Fruit fly (Drosophila melanogaster) whole organism, wandering third instar larva: ENCODE measurements around the gene CG13075.

ENCODE experiments used
- Abd-B ChIP-seq: fragments of >200 bp; optimal IDR thresholded peaks from 2 replicates; lab custom pipeline; 2017; ENCODE audit warnings: missing biosample characterization, missing genetic modification characterization
- CG32264 ChIP-seq: fragments of 200-800 bp; sonication (Bioruptor generic); optimal IDR thresholded peaks from 2 replicates; lab custom pipeline; 2016; ENCODE audit warnings: missing biosample characterization, missing genetic modification characterization
- CG9705 ChIP-seq: fragments of 200-800 bp; sonication (Bioruptor generic); optimal IDR thresholded peaks from 2 replicates; lab custom pipeline; 2018; ENCODE audit warnings: missing biosample characterization, mild to moderate bottlenecking, missing genetic modification characterization
- CrebA ChIP-seq: fragments of 200-800 bp; sonication (Bioruptor generic); optimal IDR thresholded peaks from 2 replicates; lab custom pipeline; 2016; ENCODE audit warnings: missing biosample characterization, mild to moderate bottlenecking, missing genetic modification characterization, borderline replicate concordance
- Dfd ChIP-seq: fragments of >200 bp; optimal IDR thresholded peaks from 2 replicates; lab custom pipeline; 2017; ENCODE audit warnings: missing biosample characterization, missing genetic modification characterization
- Dif ChIP-seq: fragments of 200-275, 200-300 bp; sonication (Bioruptor generic); optimal IDR thresholded peaks from 2 replicates; lab custom pipeline; 2018; ENCODE audit warnings: missing biosample characterization, missing genetic modification characterization; ENCODE audit not compliant: partially characterized antibody
- HLH106 ChIP-seq: fragments of 200-800 bp; optimal IDR thresholded peaks from 3 replicates; lab custom pipeline; 2019; ENCODE audit warnings: missing biosample characterization, mild to moderate bottlenecking, missing genetic modification characterization, moderate library complexity
- Hnf4 ChIP-seq: fragments of 200-800 bp; sonication (Bioruptor generic); optimal IDR thresholded peaks from 2 replicates; lab custom pipeline; 2016; ENCODE audit warnings: missing biosample characterization, mild to moderate bottlenecking, missing genetic modification characterization
- Hr78 ChIP-seq: fragments of >200 bp; optimal IDR thresholded peaks from 2 replicates; lab custom pipeline; 2017; ENCODE audit warnings: missing biosample characterization, missing genetic modification characterization
- Hr83 ChIP-seq: fragments of 200-300 bp; sonication (Bioruptor generic); optimal IDR thresholded peaks from 2 replicates; lab custom pipeline; 2016; ENCODE audit warnings: missing biosample characterization, mild to moderate bottlenecking, missing genetic modification characterization, moderate library complexity; ENCODE audit not compliant: poor library complexity, severe bottlenecking
- Jra ChIP-seq: sonication (Bioruptor generic); optimal IDR thresholded peaks from 2 replicates; lab custom pipeline; 2016; ENCODE audit warnings: missing biosample characterization, missing genetic modification characterization
- Myc ChIP-seq: fragments of >200 bp; optimal IDR thresholded peaks from 2 replicates; lab custom pipeline; 2017
- N ChIP-seq: fragments of >200 bp; optimal IDR thresholded peaks from 2 replicates; lab custom pipeline; 2018; ENCODE audit warnings: missing biosample characterization, missing external identifiers, missing genetic modification characterization
- OdsH ChIP-seq: fragments of 200-800 bp; sonication (Bioruptor generic); optimal IDR thresholded peaks from 2 replicates; lab custom pipeline; 2016; ENCODE audit warnings: missing biosample characterization, mild to moderate bottlenecking, missing genetic modification characterization
- Rel ChIP-seq, 2 experiments: fragments of 200-800 bp; sonication (Bioruptor generic) in 1 of 2; optimal IDR thresholded peaks; 2 replicates in 1 of 2; 3 replicates in 1 of 2; lab custom pipeline; 2016 to 2019; ENCODE audit warnings: mild to moderate bottlenecking in 2 of 2, missing biosample characterization in 2 of 2, missing genetic modification characterization in 2 of 2, moderate library complexity in 1 of 2
- Sp1 ChIP-seq: fragments of 200-800 bp; sonication (Bioruptor generic); optimal IDR thresholded peaks from 3 replicates; lab custom pipeline; 2019; ENCODE audit warnings: missing biosample characterization, mild to moderate bottlenecking, missing genetic modification characterization, moderate library complexity
- Vsx2 ChIP-seq: fragments of 200-300, 225-300 bp; sonication (Bioruptor generic); optimal IDR thresholded peaks from 2 replicates; lab custom pipeline; 2018; ENCODE audit warnings: missing biosample characterization, missing genetic modification characterization; ENCODE audit not compliant: partially characterized antibody
- brk ChIP-seq: fragments of 200-800 bp; sonication (Bioruptor generic); optimal IDR thresholded peaks from 2 replicates; lab custom pipeline; 2016; ENCODE audit warnings: missing biosample characterization, mild to moderate bottlenecking, missing genetic modification characterization
- dl ChIP-seq, 2 experiments: fragments of 175-275, 200-275 bp in 1 of 2; fragments of 200-275 bp in 1 of 2; sonication (Bioruptor generic); optimal IDR thresholded peaks; lab custom pipeline; 2018; ENCODE audit warnings: mild to moderate bottlenecking in 2 of 2, missing biosample characterization in 2 of 2, missing genetic modification characterization in 2 of 2, moderate library complexity in 2 of 2; ENCODE audit not compliant: partially characterized antibody in 2 of 2, insufficient read depth in 1 of 2
- dsf ChIP-seq: sonication (Bioruptor generic); optimal IDR thresholded peaks from 2 replicates; lab custom pipeline; 2016; ENCODE audit warnings: missing biosample characterization, missing genetic modification characterization, borderline replicate concordance
- ey ChIP-seq: fragments of 200-800 bp; sonication (Bioruptor generic); optimal IDR thresholded peaks from 2 replicates; lab custom pipeline; 2016; ENCODE audit warnings: missing biosample characterization, missing genetic modification characterization
- foxo ChIP-seq, 2 experiments: fragments of 200-800 bp; sonication (Bioruptor generic); optimal IDR thresholded peaks; 2 replicates in 1 of 2; 3 replicates in 1 of 2; lab custom pipeline; 2016 to 2017; ENCODE audit warnings: missing biosample characterization in 2 of 2, missing genetic modification characterization in 2 of 2
- fru ChIP-seq: fragments of 200-800 bp; sonication (Bioruptor generic); optimal IDR thresholded peaks from 3 replicates; lab custom pipeline; 2016; ENCODE audit warnings: missing biosample characterization, mild to moderate bottlenecking, missing genetic modification characterization
- h ChIP-seq: fragments of 200-800 bp; sonication (Bioruptor generic); optimal IDR thresholded peaks from 3 replicates; lab custom pipeline; 2016; ENCODE audit warnings: missing biosample characterization, mild to moderate bottlenecking, missing genetic modification characterization
- jim ChIP-seq: fragments of 175-275, 200-325 bp; sonication (Bioruptor generic); optimal IDR thresholded peaks from 2 replicates; lab custom pipeline; 2016; ENCODE audit warnings: missing biosample characterization, mild to moderate bottlenecking, missing genetic modification characterization
- lola ChIP-seq: fragments of >200 bp; optimal IDR thresholded peaks from 2 replicates; lab custom pipeline; 2017; ENCODE audit warnings: missing biosample characterization, missing genetic modification characterization
- pan ChIP-seq: fragments of >200 bp; optimal IDR thresholded peaks from 2 replicates; lab custom pipeline; 2017
- psq ChIP-seq: fragments of 200-800 bp; sonication (Bioruptor generic); optimal IDR thresholded peaks from 3 replicates; lab custom pipeline; 2017; ENCODE audit warnings: missing biosample characterization, mild to moderate bottlenecking, missing genetic modification characterization, moderate library complexity
- rgr ChIP-seq: fragments of 200-800 bp; sonication (Bioruptor generic); optimal IDR thresholded peaks from 3 replicates; lab custom pipeline; 2016; ENCODE audit warnings: missing biosample characterization, mild to moderate bottlenecking, missing genetic modification characterization
- sage ChIP-seq: fragments of 200-800 bp; sonication (Bioruptor generic); optimal IDR thresholded peaks from 2 replicates; lab custom pipeline; 2016; ENCODE audit warnings: missing biosample characterization, mild to moderate bottlenecking, missing genetic modification characterization
- sv ChIP-seq: fragments of 200-800 bp; sonication (Bioruptor generic); optimal IDR thresholded peaks from 3 replicates; lab custom pipeline; 2016; ENCODE audit warnings: missing biosample characterization, missing genetic modification characterization
- tai ChIP-seq: sonication (Bioruptor generic); optimal IDR thresholded peaks from 2 replicates; lab custom pipeline; 2016; ENCODE audit warnings: missing biosample characterization, missing genetic modification characterization
- usp ChIP-seq: fragments of >200 bp; optimal IDR thresholded peaks from 2 replicates; lab custom pipeline; 2017; ENCODE audit warnings: missing biosample characterization, missing genetic modification characterization
- woc ChIP-seq: sonication (Bioruptor generic); optimal IDR thresholded peaks from 2 replicates; lab custom pipeline; 2016; ENCODE audit warnings: missing biosample characterization, mild to moderate bottlenecking, missing genetic modification characterization

The CG13075 gene

DNA sequence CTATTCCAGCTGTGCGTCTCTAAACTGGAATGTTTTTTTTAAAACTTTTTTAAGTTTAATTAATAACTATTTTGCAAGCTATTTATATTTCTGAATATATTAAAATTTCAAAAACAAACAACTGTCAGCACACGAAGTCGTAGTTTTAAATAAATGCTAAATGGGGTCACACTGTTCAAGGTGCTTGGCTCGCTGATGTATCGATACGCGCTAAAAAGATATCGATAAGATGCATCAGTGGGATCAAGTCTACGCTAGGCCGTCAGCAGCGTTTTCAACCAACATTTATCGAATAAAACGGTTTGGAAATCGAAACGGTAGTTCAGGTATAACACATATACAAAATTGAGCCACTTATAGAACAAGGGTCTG, 32.9 kb upstream of the CG13075 start, which contains the start of gene Diap1:
TSS of gene Diap1 (minus strand) at position 148 of the 372 bp plus-strand sequence.
- peak; percentile 74 for TF ChIP-seq Myc (lab: Kevin White, UChicago)
- no peak for TF ChIP-seq rgr (GFP tag; lab: Kevin White, UChicago)
- TF ChIP-seq Hnf4 (GFP tag; lab: Kevin White, UChicago) = no peak
- TF ChIP-seq ey (GFP tag; lab: Kevin White, UChicago) = no peak
- TF ChIP-seq OdsH = no peak
- TF ChIP-seq lola = no peak
- peak; percentile 92 for TF ChIP-seq Vsx2
- no peak for TF ChIP-seq dl (GFP tag; optimal IDR thresholded peaks at IDR 0.05; lab: Kevin White, UChicago; ENCODE audit: insufficient read depth in 1 of 2, partially characterized antibody in 2 of 2)
- TF ChIP-seq dsf = no peak
- TF ChIP-seq tai (GFP tag; lab: Kevin White, UChicago) = no peak
- TF ChIP-seq Jra (GFP tag; lab: Kevin White, UChicago) = no peak
- peak; percentile 15 for TF ChIP-seq HLH106 (tag; lab: Kevin White, UChicago)
- TF ChIP-seq foxo (GFP tag; optimal IDR thresholded peaks at IDR 0.05; lab: Kevin White, UChicago) = no peak
- TF ChIP-seq sv (GFP tag; lab: Kevin White, UChicago) = no peak
- no peak for TF ChIP-seq fru (GFP tag; lab: Kevin White, UChicago)
- TF ChIP-seq CG32264 = no peak
- TF ChIP-seq CG9705 (GFP tag; lab: Kevin White, UChicago) = no peak
- no peak for TF ChIP-seq Sp1 (GFP tag; lab: Kevin White, UChicago)
- no peak for TF ChIP-seq usp (GFP tag; lab: Kevin White, UChicago)
- TF ChIP-seq sage (GFP tag; lab: Kevin White, UChicago) = no peak
- no peak for TF ChIP-seq N
- TF ChIP-seq Rel (GFP tag; optimal IDR thresholded peaks at IDR 0.05; lab: Kevin White, UChicago) = no peak
- peak; percentile 65 for TF ChIP-seq Rel (tag; optimal IDR thresholded peaks at IDR 0.05; lab: Kevin White, UChicago)
- TF ChIP-seq CrebA (GFP tag; lab: Kevin White, UChicago) = no peak
- no peak for TF ChIP-seq Hr83 (GFP tag; lab: Kevin White, UChicago)
- no peak for TF ChIP-seq brk (GFP tag; lab: Kevin White, UChicago)

dm6 chr3L:16051719-16052122, 32.1 kb upstream of the CG13075 start, which contains the start of gene Mbs:
Gene Mbs, plus strand, starts transcription at chr3L:16051959.
- TF ChIP-seq woc (peak; percentile 42), Hnf4 (GFP tag; lab: Kevin White, UChicago) (peak; percentile 42), tai (GFP tag; lab: Kevin White, UChicago) (peak; percentile 32), dl (GFP tag; optimal IDR thresholded peaks at IDR 0.05; lab: Kevin White, UChicago; ENCODE audit: insufficient read depth in 1 of 2, partially characterized antibody in 2 of 2) (no peak), Sp1 (GFP tag; lab: Kevin White, UChicago) (peak; percentile 52), pan (lab: Kevin White, UChicago) (no peak), h (no peak), brk (GFP tag; lab: Kevin White, UChicago) (peak; percentile 37), Vsx2 (peak; percentile 50), Hr78 (GFP tag; lab: Kevin White, UChicago) (no peak), Rel (GFP tag; optimal IDR thresholded peaks at IDR 0.05; lab: Kevin White, UChicago) (no peak), Rel (tag; optimal IDR thresholded peaks at IDR 0.05; lab: Kevin White, UChicago) (peak; percentile 57), CG9705 (GFP tag; lab: Kevin White, UChicago) (no peak), HLH106 (tag; lab: Kevin White, UChicago) (peak; percentile 24)

dm6 chr3L:16052145-16053025, 31.4 kb upstream of the CG13075 start:
- no peak for TF ChIP-seq OdsH
- peak; percentile 99 for TF ChIP-seq Dfd (GFP tag; lab: Kevin White, UChicago)
- peak; percentile 1 for TF ChIP-seq fru (GFP tag; lab: Kevin White, UChicago)
- no peak for TF ChIP-seq Jra (GFP tag; lab: Kevin White, UChicago)
- peak; percentile 30 for TF ChIP-seq CrebA (GFP tag; lab: Kevin White, UChicago)
- peak; percentile 4 for TF ChIP-seq Hr83 (GFP tag; lab: Kevin White, UChicago)
- peak; percentile 41 for TF ChIP-seq h
- peak in 1 of 2 experiments; percentile 8 for TF ChIP-seq foxo (GFP tag; optimal IDR thresholded peaks at IDR 0.05; lab: Kevin White, UChicago)
- TF ChIP-seq psq (GFP tag; lab: Kevin White, UChicago) = peak; percentile 15
- TF ChIP-seq Hnf4 (GFP tag; lab: Kevin White, UChicago) = peak; percentile 5
- TF ChIP-seq tai (GFP tag; lab: Kevin White, UChicago) = no peak
- peak; percentile 14 for TF ChIP-seq Rel (GFP tag; optimal IDR thresholded peaks at IDR 0.05; lab: Kevin White, UChicago)
- TF ChIP-seq Rel (tag; optimal IDR thresholded peaks at IDR 0.05; lab: Kevin White, UChicago) = peak; percentile 18
- TF ChIP-seq N = peak; percentile 100
- no peak for TF ChIP-seq ey (GFP tag; lab: Kevin White, UChicago)
- TF ChIP-seq dl (GFP tag; optimal IDR thresholded peaks at IDR 0.05; lab: Kevin White, UChicago; ENCODE audit: insufficient read depth in 1 of 2, partially characterized antibody in 2 of 2) = peak; percentile 24 to 55
- no peak for TF ChIP-seq brk (GFP tag; lab: Kevin White, UChicago)
- TF ChIP-seq Abd-B = peak; percentile 84
- peak; percentile 39 for TF ChIP-seq Hr78 (GFP tag; lab: Kevin White, UChicago)
- TF ChIP-seq sage (GFP tag; lab: Kevin White, UChicago) = no peak
- TF ChIP-seq jim = no peak
- no peak for TF ChIP-seq lola
- TF ChIP-seq rgr (GFP tag; lab: Kevin White, UChicago) = peak; percentile 13
- TF ChIP-seq Dif (GFP tag; lab: Kevin White, UChicago) = peak; percentile 58
- no peak for TF ChIP-seq HLH106 (tag; lab: Kevin White, UChicago)
- TF ChIP-seq pan (lab: Kevin White, UChicago) = peak; percentile 82
